Worm (Caenorhabditis elegans) whole organism, L1 larva: Measurements from ENCODE around the gene Y69H2.17.

Experiments used
- blmp-1 ChIP-seq: fragments of 150-350 bp; optimal IDR thresholded peaks from 2 replicates; lab custom pipeline; 2014; ENCODE audit warnings: missing biosample characterization, missing genetic modification characterization
- ceh-82 ChIP-seq, 3 experiments: fragments of 150-350 bp in 1 of 3; sonication (generic microtip) in 2 of 3; optimal IDR thresholded peaks; 2 replicates each; lab custom pipeline; 2014 to 2017; ENCODE audit warnings: missing biosample characterization in 3 of 3, missing genetic modification characterization in 3 of 3
- fkh-4 ChIP-seq: sonication (generic microtip); optimal IDR thresholded peaks from 2 replicates; lab custom pipeline; 2016; ENCODE audit warnings: missing compliant biosample characterization, missing genetic modification characterization, borderline replicate concordance
- lin-13 ChIP-seq: fragments of 150-350 bp; optimal IDR thresholded peaks from 2 replicates; lab custom pipeline; 2014; ENCODE audit warnings: missing biosample characterization, missing genetic modification reagents, missing genetic modification characterization
- nhr-11 ChIP-seq: fragments of 150-350 bp; optimal IDR thresholded peaks from 2 replicates; lab custom pipeline; 2014; ENCODE audit warnings: missing biosample characterization, missing genetic modification characterization
- nhr-237 ChIP-seq: fragments of 150-350 bp; optimal IDR thresholded peaks from 2 replicates; lab custom pipeline; 2014; ENCODE audit warnings: missing biosample characterization, missing genetic modification characterization
- nhr-76 ChIP-seq: sonication (generic microtip); optimal IDR thresholded peaks from 2 replicates; lab custom pipeline; 2017; ENCODE audit warnings: missing biosample characterization, missing genetic modification characterization
- nhr-77 ChIP-seq: fragments of 150-350 bp; optimal IDR thresholded peaks from 2 replicates; lab custom pipeline; 2014; ENCODE audit warnings: missing biosample characterization, missing genetic modification characterization
- rnt-1 ChIP-seq: sonication (generic microtip); optimal IDR thresholded peaks from 2 replicates; lab custom pipeline; 2016; ENCODE audit warnings: mild to moderate bottlenecking, missing genetic modification characterization, moderate library complexity, missing compliant biosample characterization
- snpc-4 ChIP-seq: fragments of 150-350 bp; optimal IDR thresholded peaks from 2 replicates; lab custom pipeline; 2014; ENCODE audit warnings: missing biosample characterization, missing genetic modification characterization
- ztf-11 ChIP-seq, 2 experiments: sonication (generic microtip); optimal IDR thresholded peaks; 2 replicates each; lab custom pipeline; 2016 to 2017; ENCODE audit warnings: missing genetic modification characterization in 2 of 2, missing biosample characterization in 1 of 2, missing compliant biosample characterization in 1 of 2

DNA sequence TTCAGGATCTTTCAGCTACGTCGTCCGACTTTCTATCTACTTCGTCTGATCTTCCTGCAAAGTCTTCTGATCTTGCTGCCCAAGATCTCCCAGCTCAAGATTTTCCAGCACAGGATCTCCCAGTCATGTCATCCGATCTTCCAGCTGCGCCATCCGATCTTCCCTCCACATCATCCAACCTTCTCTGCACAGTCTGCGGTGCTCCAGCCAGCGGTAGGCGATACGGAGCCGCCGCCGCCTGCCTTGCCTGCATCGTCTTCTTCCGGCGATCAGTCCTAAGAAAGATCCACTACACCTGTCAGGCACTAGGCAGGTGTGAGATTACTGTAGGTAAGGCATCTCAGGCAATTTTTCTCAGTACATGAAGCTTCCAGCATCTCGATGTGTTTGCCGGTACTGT lies 14.6 kb downstream of the Y69H2.17 start, which contains the start of gene nhr-241:
- TF ChIP-seq blmp-1 (tag; lab: Kevin White, UChicago) (no peak), lin-13 (no peak), ztf-11 (tag; optimal IDR thresholded peaks at IDR 0.05; lab: Kevin White, UChicago) (no peak), nhr-11 (tag; lab: Kevin White, UChicago) (no peak), nhr-77 (tag; lab: Kevin White, UChicago) (no peak), nhr-237 (tag; lab: Kevin White, UChicago) (no peak), snpc-4 (no peak), ceh-82 (tag; optimal IDR thresholded peaks at IDR 0.05; lab: Kevin White, UChicago) (no peak), rnt-1 (tag; lab: Kevin White, UChicago) (no peak), fkh-4 (tag; lab: Kevin White, UChicago) (no peak), nhr-76 (tag; lab: Kevin White, UChicago) (no peak)
